Fruit fly (Drosophila melanogaster) whole organism, embryonic: ENCODE data around the gene CG7203.

Experiments
- ATbp ChIP-seq: fragments of 200-800 bp; sonication (Bioruptor generic); optimal IDR thresholded peaks from 2 replicates; lab custom pipeline; 2017; ENCODE audit warnings: missing biosample characterization, mild to moderate bottlenecking, missing genetic modification characterization, missing genetic modification reagents
- Bgb ChIP-seq: fragments of 200-800 bp; sonication (Bioruptor generic); IDR thresholded peaks from 2 replicates; pipeline ENCODE4 v1.3.6; 2022; ENCODE audit warnings: missing biosample characterization, missing genetic modification characterization; ENCODE audit not compliant: partially characterized antibody
- CG11093 ChIP-seq: fragments of 200-800 bp; sonication (Bioruptor generic); IDR thresholded peaks from 3 replicates; pipeline ENCODE4 v1.3.6; 2022; ENCODE audit warnings: missing biosample characterization, missing genetic modification characterization
- CG11560 ChIP-seq: fragments of 200-800 bp; sonication (Bioruptor generic); IDR thresholded peaks from 3 replicates; pipeline ENCODE4 v1.3.6; 2022; ENCODE audit warnings: missing biosample characterization, missing genetic modification characterization
- CG12744 ChIP-seq: fragments of 200-800 bp; sonication (Bioruptor generic); optimal IDR thresholded peaks from 2 replicates; lab custom pipeline; 2016; ENCODE audit warnings: missing biosample characterization, missing genetic modification characterization
- CG13894 ChIP-seq: fragments of 200-800 bp; sonication (Bioruptor generic); optimal IDR thresholded peaks from 3 replicates; lab custom pipeline; 2018; ENCODE audit warnings: missing biosample characterization, mild to moderate bottlenecking, missing genetic modification characterization, moderate library complexity
- CG14050 ChIP-seq: fragments of 200-800 bp; sonication (Bioruptor generic); IDR thresholded peaks from 3 replicates; pipeline ENCODE4 v1.3.6; 2022; ENCODE audit warnings: missing biosample characterization, missing genetic modification characterization
- CG14441 ChIP-seq: fragments of 200-800 bp; sonication (Bioruptor generic); IDR thresholded peaks from 2 replicates; pipeline ENCODE4 v1.3.6; 2022; ENCODE audit warnings: missing biosample characterization, missing genetic modification characterization
- CG15514 ChIP-seq: fragments of 200-800 bp; sonication (Bioruptor generic); optimal IDR thresholded peaks from 3 replicates; lab custom pipeline; 2017; ENCODE audit warnings: missing biosample characterization, missing genetic modification characterization, mild to moderate bottlenecking, moderate library complexity, missing genetic modification reagents
- CG16813 ChIP-seq: fragments of 200-800 bp; sonication (Bioruptor generic); IDR thresholded peaks from 3 replicates; pipeline ENCODE4 v1.3.6; 2022; ENCODE audit warnings: missing biosample characterization, missing genetic modification characterization; ENCODE audit not compliant: partially characterized antibody
- CG17568 ChIP-seq: fragments of 200-800 bp; sonication (Bioruptor generic); optimal IDR thresholded peaks from 2 replicates; lab custom pipeline; 2018; ENCODE audit warnings: missing biosample characterization, mild to moderate bottlenecking, missing genetic modification characterization, moderate library complexity
- CG18599 ChIP-seq: fragments of 200-800 bp; sonication (Bioruptor generic); optimal IDR thresholded peaks from 3 replicates; lab custom pipeline; 2017; ENCODE audit warnings: missing biosample characterization, missing genetic modification characterization, mild to moderate bottlenecking, moderate library complexity, missing genetic modification reagents
- CG2678 ChIP-seq: fragments of 200-800 bp; sonication (Bioruptor generic); optimal IDR thresholded peaks from 3 replicates; lab custom pipeline; 2019; ENCODE audit warnings: missing biosample characterization, mild to moderate bottlenecking, missing genetic modification characterization, moderate library complexity
- CG32767 ChIP-seq: fragments of 200-800 bp; sonication (Bioruptor generic); IDR thresholded peaks from 2 replicates; pipeline ENCODE4 v1.3.6; 2022; ENCODE audit warnings: missing biosample characterization, missing genetic modification characterization
- CG3407 ChIP-seq: fragments of 200-800 bp; sonication (Bioruptor generic); optimal IDR thresholded peaks from 2 replicates; lab custom pipeline; 2018; ENCODE audit warnings: missing biosample characterization, mild to moderate bottlenecking, missing genetic modification characterization
- CG4328 ChIP-seq: fragments of 200-800 bp; sonication (Bioruptor generic); optimal IDR thresholded peaks from 3 replicates; lab custom pipeline; 2017; ENCODE audit warnings: missing biosample characterization, missing genetic modification reagents, missing genetic modification characterization
- CG6689 ChIP-seq: fragments of 200-800 bp; sonication (Bioruptor generic); IDR thresholded peaks from 2 replicates; pipeline ENCODE4 v1.3.6; 2022; ENCODE audit warnings: missing biosample characterization, missing genetic modification characterization
- Dad ChIP-seq: fragments of 200-800 bp; sonication (Bioruptor generic); optimal IDR thresholded peaks from 3 replicates; lab custom pipeline; 2016; ENCODE audit warnings: missing biosample characterization, missing genetic modification characterization
- Dip2 ChIP-seq: fragments of 200-800 bp; sonication (Bioruptor generic); IDR thresholded peaks from 2 replicates; pipeline ENCODE4 v1.3.6; 2022; ENCODE audit warnings: missing biosample characterization, missing genetic modification characterization
- HLH4C ChIP-seq: fragments of 200-800 bp; sonication (Bioruptor generic); IDR thresholded peaks from 3 replicates; pipeline ENCODE4 v1.3.6; 2022; ENCODE audit warnings: missing biosample characterization, missing genetic modification characterization; ENCODE audit not compliant: partially characterized antibody
- Hand ChIP-seq: fragments of 200-800 bp; sonication (Bioruptor generic); optimal IDR thresholded peaks from 2 replicates; lab custom pipeline; 2017; ENCODE audit warnings: mild to moderate bottlenecking, missing biosample characterization, missing genetic modification reagents, missing genetic modification characterization
- Hr51 ChIP-seq, 2 experiments: fragments of 200-800 bp; sonication (Bioruptor generic); optimal IDR thresholded peaks; 2 replicates in 1 of 2; 3 replicates in 1 of 2; lab custom pipeline; 2016 to 2018; ENCODE audit warnings: missing biosample characterization in 2 of 2, missing genetic modification characterization in 2 of 2, mild to moderate bottlenecking in 1 of 2, moderate library complexity in 1 of 2
- Lim3 ChIP-seq: fragments of 200-800 bp; sonication (Bioruptor generic); IDR thresholded peaks from 2 replicates; pipeline ENCODE4 v1.3.6; 2022; ENCODE audit warnings: missing biosample characterization, missing genetic modification characterization
- Meics ChIP-seq: fragments of 200-800 bp; sonication (Bioruptor generic); optimal IDR thresholded peaks from 2 replicates; lab custom pipeline; 2017; ENCODE audit warnings: missing biosample characterization, mild to moderate bottlenecking, missing genetic modification characterization
- Optix ChIP-seq: fragments of 200-800 bp; sonication (Bioruptor generic); IDR thresholded peaks from 3 replicates; pipeline ENCODE4 v1.3.6; 2022; ENCODE audit warnings: missing biosample characterization, missing genetic modification characterization
- Pdp1 ChIP-seq, 2 experiments: fragments of 200-800 bp; sonication (Bioruptor generic); optimal IDR thresholded peaks; 3 replicates each; lab custom pipeline; 2016; ENCODE audit warnings: missing biosample characterization in 2 of 2, missing genetic modification characterization in 2 of 2, mild to moderate bottlenecking in 1 of 2, moderate library complexity in 1 of 2
- Rfx ChIP-seq: fragments of 200-800 bp; sonication (Bioruptor generic); IDR thresholded peaks from 2 replicates; pipeline ENCODE4 v1.3.6; 2022; ENCODE audit warnings: missing biosample characterization, missing genetic modification characterization
- ase ChIP-seq: fragments of 200-800 bp; sonication (Bioruptor generic); IDR thresholded peaks from 3 replicates; pipeline ENCODE4 v1.3.6; 2022; ENCODE audit warnings: missing biosample characterization, missing genetic modification characterization
- bowl ChIP-seq: fragments of 200-800 bp; sonication (Bioruptor generic); IDR thresholded peaks from 2 replicates; pipeline ENCODE4 v1.3.6; 2022; ENCODE audit warnings: missing biosample characterization, missing genetic modification characterization
- crc ChIP-seq: fragments of 200-800 bp; sonication (Bioruptor generic); optimal IDR thresholded peaks from 2 replicates; lab custom pipeline; 2016; ENCODE audit warnings: missing biosample characterization, missing genetic modification characterization
- croc ChIP-seq: fragments of 200-800 bp; sonication (Bioruptor generic); conservative IDR thresholded peaks from 3 replicates; pipeline ENCODE4 v1.3.6; 2022; ENCODE audit warnings: missing biosample characterization, missing genetic modification characterization
- exex ChIP-seq: fragments of 200-800 bp; sonication (Bioruptor generic); optimal IDR thresholded peaks from 4 replicates; lab custom pipeline; 2018; ENCODE audit warnings: missing biosample characterization, mild to moderate bottlenecking, missing genetic modification characterization, moderate library complexity
- fd64A ChIP-seq: fragments of 200-800 bp; sonication (Bioruptor generic); optimal IDR thresholded peaks from 3 replicates; lab custom pipeline; 2018; ENCODE audit warnings: missing biosample characterization, mild to moderate bottlenecking, missing genetic modification characterization
- luna ChIP-seq: fragments of 200-800 bp; sonication (Bioruptor generic); optimal IDR thresholded peaks from 2 replicates; lab custom pipeline; 2016; ENCODE audit warnings: missing biosample characterization, missing genetic modification characterization
- mirr ChIP-seq: fragments of 200-800 bp; sonication (Bioruptor generic); optimal IDR thresholded peaks from 3 replicates; lab custom pipeline; 2018; ENCODE audit warnings: missing biosample characterization, mild to moderate bottlenecking, missing genetic modification characterization
- nmo ChIP-seq: fragments of 200-800 bp; sonication (Bioruptor generic); optimal IDR thresholded peaks from 2 replicates; lab custom pipeline; 2018; ENCODE audit warnings: missing biosample characterization, mild to moderate bottlenecking, missing genetic modification characterization, moderate library complexity
- nom ChIP-seq: fragments of 200-800 bp; sonication (Bioruptor generic); optimal IDR thresholded peaks from 2 replicates; lab custom pipeline; 2017; ENCODE audit warnings: missing biosample characterization, missing genetic modification characterization, mild to moderate bottlenecking, moderate library complexity, missing genetic modification reagents
- repo ChIP-seq: fragments of 200-800 bp; sonication (Bioruptor generic); optimal IDR thresholded peaks from 2 replicates; lab custom pipeline; 2016; ENCODE audit warnings: missing biosample characterization, missing genetic modification characterization
- shn ChIP-seq: fragments of 200-800 bp; sonication (Bioruptor generic); optimal IDR thresholded peaks from 3 replicates; lab custom pipeline; 2016; ENCODE audit warnings: missing biosample characterization, missing genetic modification characterization
- sima ChIP-seq: fragments of 200-800 bp; sonication (Bioruptor generic); optimal IDR thresholded peaks from 2 replicates; lab custom pipeline; 2016; ENCODE audit warnings: missing biosample characterization, missing genetic modification characterization
- slbo ChIP-seq: fragments of 200-800 bp; sonication (Bioruptor generic); IDR thresholded peaks from 2 replicates; pipeline ENCODE4 v1.3.6; 2022; ENCODE audit warnings: missing biosample characterization, missing genetic modification characterization
- sr ChIP-seq: fragments of 200-800 bp; sonication (Bioruptor generic); IDR thresholded peaks from 3 replicates; pipeline ENCODE4 v1.3.6; 2022; ENCODE audit warnings: missing biosample characterization, missing genetic modification characterization
- twi ChIP-seq: fragments of 200-800 bp; optimal IDR thresholded peaks from 2 replicates; lab custom pipeline; 2019; ENCODE audit warnings: missing biosample characterization, mild to moderate bottlenecking, missing genetic modification characterization, moderate library complexity
- unpg ChIP-seq: fragments of 200-800 bp; sonication (Bioruptor generic); optimal IDR thresholded peaks from 3 replicates; lab custom pipeline; 2018; ENCODE audit warnings: missing biosample characterization, mild to moderate bottlenecking, missing genetic modification characterization, moderate library complexity
- vfl ChIP-seq: fragments of 200-800 bp; sonication (Bioruptor generic); optimal IDR thresholded peaks from 2 replicates; lab custom pipeline; 2016; ENCODE audit warnings: missing biosample characterization, missing genetic modification characterization
- vvl ChIP-seq: fragments of 200-800 bp; sonication (Bioruptor generic); IDR thresholded peaks from 2 replicates; pipeline ENCODE4 v1.3.6; 2022; ENCODE audit warnings: missing biosample characterization, missing genetic modification characterization
- wor ChIP-seq: fragments of 200-800 bp; sonication (Bioruptor generic); IDR thresholded peaks from 2 replicates; pipeline ENCODE4 v1.3.6; 2022; ENCODE audit warnings: missing biosample characterization, missing genetic modification characterization
- zen ChIP-seq: fragments of 200-800 bp; sonication (Bioruptor generic); optimal IDR thresholded peaks from 3 replicates; lab custom pipeline; 2018; ENCODE audit warnings: missing biosample characterization, mild to moderate bottlenecking, missing genetic modification characterization, moderate library complexity

The CG7203 gene

DNA sequence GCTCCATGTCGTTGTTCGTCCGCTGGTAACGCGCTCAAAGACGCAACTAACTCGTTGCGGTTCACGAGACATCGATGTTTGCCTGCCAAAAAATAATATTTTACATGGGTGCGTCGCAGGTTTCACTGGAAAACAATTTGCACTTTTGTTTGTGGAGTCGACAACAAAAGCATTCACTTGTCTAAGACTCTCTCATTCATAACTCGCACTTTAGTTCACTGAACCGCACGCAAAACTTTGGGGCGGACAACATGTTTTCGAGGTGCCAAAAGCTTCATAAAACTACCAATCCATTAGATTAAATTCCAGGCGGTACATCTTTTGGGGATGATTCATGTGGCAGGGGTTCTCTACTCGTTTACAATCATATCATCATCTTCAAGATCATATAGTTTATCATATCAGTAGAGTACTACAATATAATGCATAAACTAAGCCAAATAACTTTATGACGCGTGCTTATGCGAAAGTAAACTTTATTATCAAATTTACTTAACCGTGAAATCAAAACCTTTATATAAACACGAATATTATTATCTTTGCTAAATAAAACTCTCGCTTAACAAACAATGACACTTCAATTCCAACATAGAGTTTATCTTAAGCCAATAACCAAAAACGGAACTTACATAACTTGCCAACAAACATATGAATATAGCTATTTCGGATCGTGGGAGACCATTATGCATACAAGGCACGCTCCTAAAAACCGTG lies 25.1 kb upstream of the CG7203 start, which contains the start of gene CG7179 (continued):
- peak; percentile 51 for TF ChIP-seq Meics (GFP tag; lab: Kevin White, UChicago)
- TF ChIP-seq CG14050 (GFP tag; lab: Robert Waterston, UW), result no peak
- no peak for TF ChIP-seq CG12744 (GFP tag; lab: Kevin White, UChicago)
- TF ChIP-seq CG2678 (tag; lab: Kevin White, UChicago), result peak; percentile 72
- peak; percentile 32 for TF ChIP-seq unpg
- peak; percentile 38 for TF ChIP-seq ATbp
- TF ChIP-seq exex (tag; lab: Kevin White, UChicago), result peak; percentile 28
- peak; percentile 38 for TF ChIP-seq CG18599 (GFP tag; lab: Kevin White, UChicago)
- peak; percentile 1 for TF ChIP-seq CG4328 (GFP tag; lab: Kevin White, UChicago)
- no peak for TF ChIP-seq Dad (GFP tag; lab: Kevin White, UChicago)
- TF ChIP-seq CG13894, result peak; percentile 43
- no peak for TF ChIP-seq fd64A (GFP tag; lab: Kevin White, UChicago)
- TF ChIP-seq vfl (GFP tag; lab: Kevin White, UChicago), result no peak

DNA sequence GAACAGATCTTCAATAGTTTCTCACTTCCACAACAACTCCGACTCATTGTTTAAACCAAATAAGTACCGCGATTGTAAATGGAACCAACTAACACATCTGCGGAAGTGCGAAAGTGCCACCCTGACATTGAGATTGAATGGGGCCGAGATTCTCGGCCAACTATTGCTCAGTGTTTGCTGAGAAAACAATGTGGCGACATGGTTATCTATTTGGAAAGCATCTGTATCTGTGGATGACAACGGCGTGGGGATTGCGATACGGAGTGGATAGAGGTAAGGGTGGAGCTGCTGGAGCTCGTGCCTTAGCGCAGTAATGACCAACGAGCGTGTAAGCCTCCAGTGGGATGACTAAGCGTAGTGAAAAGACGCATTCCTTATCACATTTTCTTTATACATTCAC lies 22.3 kb upstream of the CG7203 start:
- TF ChIP-seq Dip2 (GFP tag; lab: Robert Waterston, UW), result no peak
- TF ChIP-seq croc (GFP tag; lab: Robert Waterston, UW), result no peak
- no peak for TF ChIP-seq Hr51 (GFP tag; optimal IDR thresholded peaks at IDR 0.05; lab: Kevin White, UChicago)
- no peak for TF ChIP-seq HLH4C (GFP tag; lab: Robert Waterston, UW)
- no peak for TF ChIP-seq crc
- TF ChIP-seq luna (GFP tag; lab: Kevin White, UChicago), result no peak
- TF ChIP-seq CG18599 (GFP tag; lab: Kevin White, UChicago), result no peak
- no peak for TF ChIP-seq Bgb (GFP tag; lab: Robert Waterston, UW)
- no peak for TF ChIP-seq nom
- TF ChIP-seq nmo (GFP tag; lab: Kevin White, UChicago), result no peak
- TF ChIP-seq CG15514 (GFP tag; lab: Kevin White, UChicago), result no peak
- TF ChIP-seq repo, result no peak
- no peak for TF ChIP-seq CG11093 (GFP tag; lab: Robert Waterston, UW)
- no peak for TF ChIP-seq vvl
- TF ChIP-seq CG14441 (GFP tag; lab: Robert Waterston, UW), result no peak
- no peak for TF ChIP-seq Hand (GFP tag; lab: Kevin White, UChicago)
- no peak for TF ChIP-seq CG3407 (GFP tag; lab: Kevin White, UChicago)
- no peak for TF ChIP-seq CG32767 (GFP tag; lab: Robert Waterston, UW)

dm6 chr2L:7771891-7772290 lies 18.9 kb upstream of the CG7203 start:
- no peak for TF ChIP-seq mirr (GFP tag; lab: Kevin White, UChicago)
- TF ChIP-seq bowl (GFP tag; lab: Robert Waterston, UW), result 0 out of 2 replicates have a peak, but pooled peaks have one; percentile 36
- peak; percentile 39 for TF ChIP-seq slbo (GFP tag; lab: Robert Waterston, UW)
- TF ChIP-seq zen (tag; lab: Kevin White, UChicago), result no peak
- TF ChIP-seq CG16813 (GFP tag; lab: Robert Waterston, UW), result no peak
- peak; percentile 5; the same call in 1 of the 2 replicates for TF ChIP-seq Rfx (GFP tag; lab: Robert Waterston, UW)
- TF ChIP-seq Optix (GFP tag; lab: Robert Waterston, UW), result 0 out of 3 replicates have a peak, but pooled peaks have one; percentile 12
- 0 out of 2 replicates have a peak, but pooled peaks have one; percentile 7 for TF ChIP-seq CG6689 (GFP tag; lab: Robert Waterston, UW)
- 0 out of 3 replicates have a peak, but pooled peaks have one; percentile 33 for TF ChIP-seq sr
- 0 out of 3 replicates have a peak, but pooled peaks have one; percentile 8 for TF ChIP-seq CG11560
- no peak for TF ChIP-seq Pdp1 (GFP tag; optimal IDR thresholded peaks at IDR 0.05; lab: Kevin White, UChicago)
- TF ChIP-seq twi (tag; lab: Kevin White, UChicago), result peak; percentile 78
- no peak for TF ChIP-seq shn (GFP tag; lab: Kevin White, UChicago)
- TF ChIP-seq Lim3 (GFP tag; lab: Robert Waterston, UW), result no peak
- TF ChIP-seq sima (GFP tag; lab: Kevin White, UChicago), result no peak
- TF ChIP-seq wor (GFP tag; lab: Robert Waterston, UW), result no peak
- peak; percentile 4; the same call in 1 of the 3 replicates for TF ChIP-seq ase
- peak; percentile 60 for TF ChIP-seq CG17568 (GFP tag; lab: Kevin White, UChicago)
